Fruit fly (Drosophila melanogaster) Kc167 (cell line): ENCODE measurements around the gene Ekar.

Experiments used
- Myc ChIP-seq: fragments of >200 bp; optimal IDR thresholded peaks from 2 replicates; lab custom pipeline; 2017; ENCODE audit warnings: missing external identifiers
- Sin3A ChIP-seq: fragments of >200 bp; optimal IDR thresholded peaks from 2 replicates; lab custom pipeline; 2018; ENCODE audit warnings: missing external identifiers
- h ChIP-seq: fragments of >200 bp; optimal IDR thresholded peaks from 3 replicates; lab custom pipeline; 2018; ENCODE audit warnings: missing external identifiers
- insv ChIP-seq: fragments of >200 bp; optimal IDR thresholded peaks from 3 replicates; lab custom pipeline; 2018; ENCODE audit warnings: missing external identifiers
- psq ChIP-seq: fragments of >200 bp; optimal IDR thresholded peaks from 2 replicates; lab custom pipeline; 2017; ENCODE audit warnings: missing external identifiers
- ttk ChIP-seq: sonication (Bioruptor generic); optimal IDR thresholded peaks from 2 replicates; lab custom pipeline; 2017; ENCODE audit warnings: missing external identifiers

DNA sequence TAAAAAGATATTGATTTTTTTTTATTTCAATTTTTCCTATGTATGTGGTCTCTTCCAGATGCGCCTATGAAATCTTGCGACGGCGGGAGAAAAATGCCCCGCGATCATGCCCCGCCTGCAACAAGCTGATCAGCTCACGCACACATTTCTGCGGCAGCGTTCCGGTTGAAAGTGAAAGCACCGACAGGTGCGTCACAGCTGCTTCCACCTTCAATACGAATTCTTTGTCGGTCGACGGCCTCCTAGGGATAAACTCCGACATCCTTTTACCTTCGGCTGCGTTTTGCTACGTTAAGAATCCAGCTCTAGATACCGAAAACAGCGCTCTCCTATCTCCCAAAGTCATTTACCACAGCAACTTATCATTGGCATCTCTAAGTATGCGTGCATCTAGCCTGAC is 57.8 kb downstream of the Ekar start:
- TF ChIP-seq ttk (lab: Kevin White, UChicago): no peak
- no peak for TF ChIP-seq psq (lab: Kevin White, UChicago)
- no peak for TF ChIP-seq Myc (lab: Kevin White, UChicago)
- TF ChIP-seq insv: no peak
- no peak for TF ChIP-seq h (lab: Kevin White, UChicago)
- TF ChIP-seq Sin3A (lab: Kevin White, UChicago): no peak
